Worm (Caenorhabditis elegans): ENCODE measurements around the gene F52E1.3.

- no peak for TF ChIP-seq lsy-2 (tag; optimal IDR thresholded peaks at IDR 0.05)
- TF ChIP-seq mab-5 (tag; optimal IDR thresholded peaks at IDR 0.05) = no peak
- no peak for TF ChIP-seq nhr-237 (tag; optimal IDR thresholded peaks at IDR 0.05)
- TF ChIP-seq elt-1 (tag; optimal IDR thresholded peaks at IDR 0.05; ENCODE audit: borderline replicate concordance, insufficient read depth) = no peak
- TF ChIP-seq nhr-12 (tag; optimal IDR thresholded peaks at IDR 0.05) = no peak
- no peak for TF ChIP-seq unc-62 (GFP tag; optimal IDR thresholded peaks at IDR 0.05)
- TF ChIP-seq ceh-43 (GFP tag; optimal IDR thresholded peaks at IDR 0.05) = no peak
- no peak for TF ChIP-seq mep-1 (tag; optimal IDR thresholded peaks at IDR 0.05)
- no peak for TF ChIP-seq unc-39 (tag; optimal IDR thresholded peaks at IDR 0.05)
Observed at ce11 chrV:8387056-8387455, 7.5 kb upstream of the F52E1.3 start, which contains the start of gene gcy-7.

Measured in whole organism, mixed stage, embryonic.